Worm (Caenorhabditis elegans) whole organism, midembryonic: ENCODE data around the gene F16F9.3.

Experiments
- T22C8.4 ChIP-seq: fragments of 200-800 bp; sonication (Bioruptor generic); IDR thresholded peaks from 2 replicates; pipeline ENCODE4 v1.3.6; 2022; ENCODE audit warnings: missing genetic modification characterization, missing compliant biosample characterization
- cog-1 ChIP-seq: sonication (generic microtip); optimal IDR thresholded peaks from 2 replicates; lab custom pipeline; 2016; ENCODE audit warnings: missing genetic modification characterization, missing compliant biosample characterization
- flt-1 ChIP-seq: fragments of 200-800 bp; sonication (Bioruptor generic); IDR thresholded peaks from 2 replicates; pipeline ENCODE4 v1.3.6; 2022; ENCODE audit warnings: missing genetic modification characterization, missing compliant biosample characterization
- klf-2 ChIP-seq: fragments of 200-800 bp; sonication (Bioruptor generic); conservative IDR thresholded peaks from 2 replicates; pipeline ENCODE4 v1.3.6; 2022; ENCODE audit warnings: missing genetic modification reagents, missing genetic modification characterization, missing compliant biosample characterization
- med-1 ChIP-seq: sonication (generic microtip); optimal IDR thresholded peaks from 2 replicates; lab custom pipeline; 2017; ENCODE audit warnings: missing genetic modification characterization, mild to moderate bottlenecking, missing compliant biosample characterization, antibody characterized with exemption, missing genetic modification reagents; ENCODE audit not compliant: insufficient read depth
- ref-1 ChIP-seq: fragments of 200-800 bp; sonication (Bioruptor generic); conservative IDR thresholded peaks from 2 replicates; pipeline ENCODE4 v1.3.6; 2022; ENCODE audit warnings: missing genetic modification reagents, missing genetic modification characterization, missing compliant biosample characterization
- tab-1 ChIP-seq: fragments of 200-800 bp; sonication (Bioruptor generic); IDR thresholded peaks from 2 replicates; pipeline ENCODE4 v1.3.6; 2022; ENCODE audit warnings: missing genetic modification characterization, missing compliant biosample characterization
- ztf-23 ChIP-seq: fragments of 200-800 bp; sonication (Bioruptor generic); IDR thresholded peaks from 2 replicates; pipeline ENCODE4 v1.3.6; 2022; ENCODE audit warnings: missing genetic modification reagents, missing genetic modification characterization, missing compliant biosample characterization
- ztf-29 ChIP-seq: fragments of 200-800 bp; sonication (Bioruptor generic); IDR thresholded peaks from 2 replicates; pipeline ENCODE4 v1.3.6; 2022; ENCODE audit warnings: missing genetic modification reagents, missing genetic modification characterization, missing compliant biosample characterization

- no peak for TF ChIP-seq med-1
- TF ChIP-seq ztf-29 (GFP tag; lab: Robert Waterston, UW), result no peak
- TF ChIP-seq ref-1 (GFP tag; lab: Robert Waterston, UW), result no peak
- no peak for TF ChIP-seq ztf-23 (GFP tag; lab: Robert Waterston, UW)
- no peak for TF ChIP-seq flt-1
- TF ChIP-seq cog-1, result no peak
- no peak for TF ChIP-seq klf-2
- TF ChIP-seq T22C8.4 (GFP tag; lab: Robert Waterston, UW), result no peak
- no peak for TF ChIP-seq tab-1 (GFP tag; lab: Robert Waterston, UW)
These were observed 19.8 kb downstream of the F16F9.3 start for ce11 chrX:8477048-8477806.
